Worm (Caenorhabditis elegans) whole organism, young adult: Measurements from ENCODE around the gene F11A10.5.

ENCODE experiments used
- B0336.3 ChIP-seq: fragments of 200-800 bp; sonication (Bioruptor generic); IDR thresholded peaks from 2 replicates; pipeline ENCODE4 v1.3.6; 2022; ENCODE audit warnings: missing genetic modification characterization, missing compliant biosample characterization
- C17E4.6 ChIP-seq: fragments of 200-800 bp; sonication (Bioruptor generic); IDR thresholded peaks from 2 replicates; pipeline ENCODE4 v1.3.6; 2022; ENCODE audit warnings: missing genetic modification reagents, missing genetic modification characterization, missing compliant biosample characterization
- F23B12.7 ChIP-seq: sonication (generic microtip); optimal IDR thresholded peaks from 2 replicates; lab custom pipeline; 2017; ENCODE audit warnings: missing genetic modification characterization, mild to moderate bottlenecking, missing compliant biosample characterization, antibody characterized with exemption, moderate library complexity; ENCODE audit not compliant: insufficient read depth
- F33H1.4 ChIP-seq: fragments of 200-800 bp; sonication (Bioruptor generic); IDR thresholded peaks from 2 replicates; pipeline ENCODE4 v1.3.6; 2022; ENCODE audit warnings: missing genetic modification reagents, missing genetic modification characterization, missing compliant biosample characterization
- F57C9.4 ChIP-seq: sonication (generic microtip); optimal IDR thresholded peaks from 2 replicates; lab custom pipeline; 2017; ENCODE audit warnings: mild to moderate bottlenecking, missing genetic modification characterization, missing compliant biosample characterization
- Y53G8AR.9 ChIP-seq: fragments of 200-800 bp; sonication (Bioruptor generic); conservative IDR thresholded peaks from 2 replicates; pipeline ENCODE4 v1.3.6; 2022; ENCODE audit warnings: missing genetic modification reagents, missing genetic modification characterization, missing compliant biosample characterization
- atf-7 ChIP-seq: sonication (generic microtip); optimal IDR thresholded peaks from 2 replicates; lab custom pipeline; 2017; ENCODE audit warnings: mild to moderate bottlenecking, missing genetic modification characterization, missing compliant biosample characterization
- attf-3 ChIP-seq: fragments of 200-800 bp; sonication (Bioruptor generic); conservative IDR thresholded peaks from 2 replicates; pipeline ENCODE4 v1.3.6; 2022; ENCODE audit warnings: missing genetic modification reagents, missing genetic modification characterization, missing compliant biosample characterization
- bed-1 ChIP-seq: fragments of 200-800 bp; sonication (Bioruptor generic); IDR thresholded peaks from 2 replicates; pipeline ENCODE4 v1.3.6; 2022; ENCODE audit warnings: missing genetic modification reagents, missing genetic modification characterization, missing compliant biosample characterization
- ceh-27 ChIP-seq: fragments of 200-800 bp; sonication (Bioruptor generic); optimal IDR thresholded peaks from 2 replicates; lab custom pipeline; 2018; ENCODE audit warnings: mild to moderate bottlenecking, missing genetic modification characterization, moderate library complexity, missing compliant biosample characterization
- ceh-58 ChIP-seq: fragments of 200-800 bp; sonication (Bioruptor generic); IDR thresholded peaks from 2 replicates; pipeline ENCODE4 v1.3.6; 2022; ENCODE audit warnings: missing genetic modification characterization, missing compliant biosample characterization
- ceh-91 ChIP-seq: fragments of 200-800 bp; sonication (Bioruptor generic); IDR thresholded peaks from 2 replicates; pipeline ENCODE4 v1.3.6; 2022; ENCODE audit warnings: missing genetic modification reagents, missing genetic modification characterization, missing compliant biosample characterization
- die-1 ChIP-seq: sonication (generic microtip); optimal IDR thresholded peaks from 2 replicates; lab custom pipeline; 2016; ENCODE audit warnings: missing genotype, mild to moderate bottlenecking, missing genetic modification characterization, missing compliant biosample characterization
- dpl-1 ChIP-seq: fragments of 150-350 bp; optimal IDR thresholded peaks from 2 replicates; lab custom pipeline; 2014; ENCODE audit warnings: missing biosample characterization, missing genetic modification reagents, missing genetic modification characterization
- efl-1 ChIP-seq: fragments of 150-350 bp; optimal IDR thresholded peaks from 2 replicates; lab custom pipeline; 2014; ENCODE audit warnings: missing biosample characterization, missing genetic modification reagents, missing genetic modification characterization
- egrh-3 ChIP-seq: fragments of 200-800 bp; sonication (Bioruptor generic); IDR thresholded peaks from 2 replicates; pipeline ENCODE4 v1.3.6; 2022; ENCODE audit warnings: missing genetic modification reagents, missing genetic modification characterization, missing compliant biosample characterization
- lag-1 ChIP-seq: fragments of 200-800 bp; sonication (Bioruptor generic); IDR thresholded peaks from 2 replicates; pipeline ENCODE4 v1.3.6; 2022; ENCODE audit warnings: missing genetic modification reagents, missing genetic modification characterization, missing compliant biosample characterization
- let-607 ChIP-seq, 2 experiments: fragments of 200-800 bp in 1 of 2; sonication (Bioruptor generic) in 1 of 2; sonication (generic microtip) in 1 of 2; optimal IDR thresholded peaks; 2 replicates each; lab custom pipeline; 2016 to 2018; ENCODE audit warnings: mild to moderate bottlenecking in 2 of 2, missing compliant biosample characterization in 2 of 2, missing genetic modification characterization in 2 of 2, moderate library complexity in 2 of 2, missing genotype in 1 of 2
- lin-35 ChIP-seq, 3 experiments: fragments of 150-350 bp in 2 of 3; sonication (generic microtip) in 1 of 3; optimal IDR thresholded peaks; 2 replicates each; lab custom pipeline; 2014 to 2018; ENCODE audit warnings: missing biosample characterization in 3 of 3, missing genetic modification characterization in 3 of 3, missing genetic modification reagents in 3 of 3
- lin-54 ChIP-seq: fragments of 200-800 bp; sonication (Bioruptor generic); optimal IDR thresholded peaks from 2 replicates; lab custom pipeline; 2018; ENCODE audit warnings: mild to moderate bottlenecking, missing genetic modification characterization, missing compliant biosample characterization
- lir-1 ChIP-seq: fragments of 200-800 bp; sonication (Bioruptor generic); conservative IDR thresholded peaks from 2 replicates; pipeline ENCODE4 v1.3.6; 2022; ENCODE audit warnings: missing genetic modification reagents, missing genetic modification characterization, missing compliant biosample characterization
- lsl-1 ChIP-seq: fragments of 200-800 bp; sonication (Bioruptor generic); optimal IDR thresholded peaks from 2 replicates; lab custom pipeline; 2018; ENCODE audit warnings: mild to moderate bottlenecking, missing genetic modification characterization, moderate library complexity, missing compliant biosample characterization
- madf-6 ChIP-seq: fragments of 200-800 bp; sonication (Bioruptor generic); IDR thresholded peaks from 2 replicates; pipeline ENCODE4 v1.3.6; 2022; ENCODE audit warnings: missing genetic modification reagents, missing genetic modification characterization, missing compliant biosample characterization
- madf-8 ChIP-seq: fragments of 200-800 bp; sonication (Bioruptor generic); conservative IDR thresholded peaks from 2 replicates; pipeline ENCODE4 v1.3.6; 2022; ENCODE audit warnings: missing genetic modification reagents, missing genetic modification characterization, missing compliant biosample characterization
- mes-4 ChIP-seq: sonication (generic microtip); optimal IDR thresholded peaks from 2 replicates; lab custom pipeline; 2016; ENCODE audit warnings: missing genotype, missing genetic modification characterization, missing compliant biosample characterization
- nfya-1 ChIP-seq: sonication (generic microtip); optimal IDR thresholded peaks from 2 replicates; lab custom pipeline; 2017; ENCODE audit warnings: antibody characterized with exemption, missing compliant biosample characterization, missing genetic modification characterization, borderline replicate concordance; ENCODE audit not compliant: insufficient read depth
- nhr-80 ChIP-seq: sonication (generic microtip); optimal IDR thresholded peaks from 2 replicates; lab custom pipeline; 2016; ENCODE audit warnings: missing genetic modification characterization, missing compliant biosample characterization
- rcor-1 ChIP-seq: fragments of 200-800 bp; sonication (Bioruptor generic); IDR thresholded peaks from 2 replicates; pipeline ENCODE4 v1.3.6; 2022; ENCODE audit warnings: missing genetic modification reagents, missing genetic modification characterization, missing compliant biosample characterization
- snpc-4 ChIP-seq, 5 experiments: fragments of 150-350 bp in 1 of 5; sonication (generic microtip) in 4 of 5; optimal IDR thresholded peaks; 2 replicates each; lab custom pipeline; 2014 to 2018; ENCODE audit warnings: missing genetic modification characterization in 5 of 5, missing biosample characterization in 3 of 5, antibody characterized with exemption in 2 of 5, mild to moderate bottlenecking in 2 of 5, missing compliant biosample characterization in 2 of 5, missing genotype in 2 of 5, moderate library complexity in 2 of 5, missing genetic modification reagents in 1 of 5
- tbp1 ChIP-seq: fragments of 200-800 bp; sonication (Bioruptor generic); optimal IDR thresholded peaks from 2 replicates; lab custom pipeline; 2018; ENCODE audit warnings: mild to moderate bottlenecking, missing genetic modification characterization, missing compliant biosample characterization
- tbx-9 ChIP-seq: sonication (generic microtip); optimal IDR thresholded peaks from 2 replicates; lab custom pipeline; 2016; ENCODE audit warnings: borderline replicate concordance, missing genetic modification characterization, inconsistent platforms, missing compliant biosample characterization
- unc-62 ChIP-seq: fragments of 150-350 bp; optimal IDR thresholded peaks from 2 replicates; lab custom pipeline; 2014; ENCODE audit warnings: missing biosample characterization, missing genetic modification reagents, missing genetic modification characterization
- xnd-1 ChIP-seq: sonication (generic microtip); optimal IDR thresholded peaks from 2 replicates; lab custom pipeline; 2016; ENCODE audit warnings: missing genotype, missing genetic modification reagents, missing genetic modification characterization, missing compliant biosample characterization
- ztf-22 ChIP-seq: fragments of 200-800 bp; sonication (Bioruptor generic); optimal IDR thresholded peaks from 2 replicates; lab custom pipeline; 2018; ENCODE audit warnings: mild to moderate bottlenecking, missing genetic modification characterization, moderate library complexity, missing compliant biosample characterization
- ztf-26 ChIP-seq: sonication (generic microtip); optimal IDR thresholded peaks from 2 replicates; lab custom pipeline; 2017; ENCODE audit warnings: missing genetic modification characterization, missing compliant biosample characterization

Gene F11A10.5

DNA sequence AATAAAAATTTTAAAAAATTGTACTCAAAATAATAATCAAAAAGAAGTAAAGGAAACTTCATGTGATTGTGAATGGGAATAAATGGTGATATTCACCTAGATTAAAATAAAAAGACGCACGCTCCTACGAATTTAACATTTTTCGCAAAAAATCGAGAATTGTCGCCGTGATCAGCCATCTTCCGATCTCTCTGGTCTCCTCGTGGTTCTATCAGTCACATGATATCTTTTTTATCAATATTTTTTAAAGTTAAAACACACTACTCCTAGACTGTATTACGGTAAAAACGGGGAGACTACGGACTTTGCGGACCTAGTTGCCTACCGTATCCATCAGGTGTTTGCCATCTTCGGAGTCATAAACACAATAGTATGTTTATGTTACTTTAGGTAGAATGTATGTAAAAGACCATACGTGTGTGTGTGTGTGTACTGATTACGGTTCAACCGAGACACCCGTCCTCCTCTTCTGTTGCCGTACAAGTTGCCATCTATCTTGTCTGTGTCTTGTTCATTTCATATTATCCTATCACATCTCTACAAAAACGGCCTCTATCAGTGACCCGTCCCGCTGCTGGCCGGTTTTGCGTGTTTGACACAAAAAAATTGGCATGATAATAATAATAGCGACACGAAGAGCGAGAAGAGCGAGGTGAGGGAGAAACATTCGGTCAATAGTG is 47.3 kb upstream of the F11A10.5 start, which contains the start of gene T12G3.2 (continued):
- no peak for TF ChIP-seq ceh-58
- no peak for TF ChIP-seq ztf-26
- TF ChIP-seq die-1, result no peak
- TF ChIP-seq B0336.3, result no peak
- no peak for TF ChIP-seq efl-1
- no peak for TF ChIP-seq C17E4.6
- TF ChIP-seq F57C9.4 (tag; lab: Kevin White, UChicago), result no peak
- TF ChIP-seq let-607 (tag; optimal IDR thresholded peaks at IDR 0.05; lab: Kevin White, UChicago), result peak; percentile 15 to 52
- no peak for TF ChIP-seq unc-62 (GFP tag; lab: Kevin White, UChicago)
- peak; percentile 10 for TF ChIP-seq atf-7 (tag; lab: Kevin White, UChicago)

DNA sequence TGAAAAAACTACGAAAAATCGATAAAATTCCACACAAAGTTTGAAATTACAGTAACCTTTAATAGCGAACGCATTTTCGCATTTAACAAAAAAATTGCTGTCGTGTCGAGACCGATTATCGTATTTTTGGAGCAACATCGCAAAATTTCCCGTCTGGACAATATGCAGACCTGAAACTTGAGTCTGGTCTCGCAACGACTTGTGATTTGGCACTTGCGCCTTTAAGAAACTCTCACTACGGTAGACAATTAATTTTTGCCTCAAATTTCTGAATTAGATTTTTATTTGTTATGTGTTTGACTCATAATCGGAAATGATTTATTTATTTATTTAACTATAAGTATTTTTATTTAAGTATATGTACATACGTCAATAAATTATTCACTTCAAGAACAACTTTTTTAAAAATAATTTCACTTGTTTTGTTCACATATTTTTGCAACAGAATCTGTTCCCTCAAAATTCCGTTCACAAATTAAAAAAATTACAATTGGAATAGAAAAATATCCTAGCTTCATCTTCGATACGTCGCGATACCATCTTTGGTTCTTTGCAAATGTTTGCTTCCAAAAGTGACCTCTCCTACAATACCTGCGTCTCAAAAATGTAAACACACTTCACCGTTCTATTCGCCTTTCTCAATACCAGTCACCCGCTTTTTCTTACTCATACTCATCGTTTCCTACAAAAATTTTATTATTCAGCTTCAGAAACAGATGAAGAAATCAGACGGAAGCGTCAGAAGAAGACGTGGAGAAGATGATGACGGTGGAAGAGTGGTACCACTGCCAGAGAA is 46.2 kb upstream of the F11A10.5 start, which contains the start of gene T12G3.4:
Gene T12G3.4 (plus strand): TSS at position 705 of the 796 bp plus-strand sequence.
- TF ChIP-seq tbp1 (GFP tag; lab: Kevin White, UChicago), result no peak
- TF ChIP-seq F23B12.7 (tag; lab: Kevin White, UChicago), result no peak
- no peak for TF ChIP-seq let-607 (tag; optimal IDR thresholded peaks at IDR 0.05; lab: Kevin White, UChicago)
- no peak for TF ChIP-seq tbx-9
- TF ChIP-seq madf-6 (GFP tag; lab: Robert Waterston, UW), result peak; percentile 88
- no peak for TF ChIP-seq egrh-3
- no peak for TF ChIP-seq lir-1 (GFP tag; lab: Robert Waterston, UW)
- TF ChIP-seq lin-35 (GFP tag; optimal IDR thresholded peaks at IDR 0.05; lab: Kevin White, UChicago), result no peak
- TF ChIP-seq madf-8, result peak; percentile 86
- no peak for TF ChIP-seq unc-62 (GFP tag; lab: Kevin White, UChicago)
- peak; percentile 72 for TF ChIP-seq F33H1.4 (GFP tag; lab: Robert Waterston, UW)
- no peak for TF ChIP-seq snpc-4 (GFP tag; optimal IDR thresholded peaks at IDR 0.05; lab: Kevin White, UChicago)
- no peak for TF ChIP-seq snpc-4 (tag; optimal IDR thresholded peaks at IDR 0.05; lab: Kevin White, UChicago)
- peak; percentile 64; the same call in 1 of the 2 replicates for TF ChIP-seq ceh-91 (GFP tag; lab: Robert Waterston, UW)
- TF ChIP-seq lag-1 (GFP tag; lab: Robert Waterston, UW), result no peak
- TF ChIP-seq lsl-1, result peak; percentile 58
- TF ChIP-seq mes-4 (tag; lab: Kevin White, UChicago), result no peak
- no peak for TF ChIP-seq nhr-80 (tag; lab: Kevin White, UChicago)
- TF ChIP-seq Y53G8AR.9 (GFP tag; lab: Robert Waterston, UW), result no peak
- TF ChIP-seq dpl-1 (GFP tag; lab: Kevin White, UChicago), result no peak
- TF ChIP-seq rcor-1 (GFP tag; lab: Robert Waterston, UW), result no peak
- TF ChIP-seq attf-3 (GFP tag; lab: Robert Waterston, UW), result no peak
- peak; percentile 57 for TF ChIP-seq xnd-1
- no peak for TF ChIP-seq bed-1 (GFP tag; lab: Robert Waterston, UW)
- TF ChIP-seq lin-54, result no peak
- TF ChIP-seq ceh-27 (GFP tag; lab: Kevin White, UChicago), result no peak
- no peak for TF ChIP-seq ztf-22 (GFP tag; lab: Kevin White, UChicago)
- no peak for TF ChIP-seq nfya-1 (tag; lab: Kevin White, UChicago)
